Worm (Caenorhabditis elegans) whole organism, early embryonic: ENCODE results near the gene srlf-28.

ENCODE experiments used
- B0310.2 ChIP-seq: sonication (generic microtip); optimal IDR thresholded peaks from 2 replicates; lab custom pipeline; 2016; ENCODE audit warnings: mild to moderate bottlenecking, missing genetic modification characterization, missing compliant biosample characterization
- F13C5.2 ChIP-seq: sonication (generic microtip); optimal IDR thresholded peaks from 2 replicates; lab custom pipeline; 2017; ENCODE audit warnings: mild to moderate bottlenecking, missing genetic modification characterization, inconsistent platforms, missing compliant biosample characterization
- aly-1 ChIP-seq: sonication (generic microtip); optimal IDR thresholded peaks from 2 replicates; lab custom pipeline; 2016; ENCODE audit warnings: missing genetic modification characterization, missing compliant biosample characterization
- ama-1 ChIP-seq: fragments of 150-350 bp; optimal IDR thresholded peaks from 2 replicates; lab custom pipeline; 2014
- ceh-13 ChIP-seq: fragments of 200-800 bp; sonication (Bioruptor generic); optimal IDR thresholded peaks from 2 replicates; lab custom pipeline; 2018; ENCODE audit warnings: mild to moderate bottlenecking, missing genetic modification characterization, missing compliant biosample characterization
- ceh-36 ChIP-seq: sonication (generic microtip); optimal IDR thresholded peaks from 2 replicates; lab custom pipeline; 2016; ENCODE audit warnings: missing genetic modification characterization, inconsistent platforms, missing compliant biosample characterization
- ets-7 ChIP-seq: sonication (generic microtip); optimal IDR thresholded peaks from 2 replicates; lab custom pipeline; 2016; ENCODE audit warnings: missing genotype, missing genetic modification characterization, missing compliant biosample characterization
- flt-1 ChIP-seq: fragments of 200-800 bp; sonication (Bioruptor generic); IDR thresholded peaks from 2 replicates; pipeline ENCODE4 v1.3.6; 2022; ENCODE audit warnings: missing genetic modification characterization, missing compliant biosample characterization
- hmbx-1 ChIP-seq: sonication (generic microtip); optimal IDR thresholded peaks from 2 replicates; lab custom pipeline; 2016; ENCODE audit warnings: mild to moderate bottlenecking, missing genetic modification characterization, missing compliant biosample characterization
- hmg-4 ChIP-seq: fragments of 200-800 bp; sonication (Bioruptor generic); optimal IDR thresholded peaks from 2 replicates; lab custom pipeline; 2018; ENCODE audit warnings: mild to moderate bottlenecking, missing genetic modification characterization, missing compliant biosample characterization
- hnd-1 ChIP-seq: sonication (generic microtip); optimal IDR thresholded peaks from 2 replicates; lab custom pipeline; 2016; ENCODE audit warnings: missing genetic modification characterization, missing compliant biosample characterization
- pes-1 ChIP-seq: fragments of 200-800 bp; sonication (Bioruptor generic); IDR thresholded peaks from 2 replicates; pipeline ENCODE4 v1.3.6; 2022; ENCODE audit warnings: missing genetic modification reagents, missing genetic modification characterization, missing compliant biosample characterization
- scrt-1 ChIP-seq: fragments of 200-800 bp; sonication (Bioruptor generic); IDR thresholded peaks from 2 replicates; pipeline ENCODE4 v1.3.6; 2022; ENCODE audit warnings: missing genetic modification characterization, missing compliant biosample characterization
- sea-1 ChIP-seq: fragments of 200-800 bp; sonication (Bioruptor generic); conservative IDR thresholded peaks from 2 replicates; pipeline ENCODE4 v1.3.6; 2022; ENCODE audit warnings: missing genetic modification characterization, missing compliant biosample characterization
- tbx-11 ChIP-seq: fragments of 200-800 bp; sonication (Bioruptor generic); IDR thresholded peaks from 2 replicates; pipeline ENCODE4 v1.3.6; 2022; ENCODE audit warnings: missing genetic modification characterization, missing compliant biosample characterization
- tbx-37 ChIP-seq: fragments of 200-800 bp; sonication (Bioruptor generic); conservative IDR thresholded peaks from 2 replicates; pipeline ENCODE4 v1.3.6; 2022; ENCODE audit warnings: missing genetic modification reagents, missing genetic modification characterization, missing compliant biosample characterization
- tra-4 ChIP-seq: sonication (generic microtip); optimal IDR thresholded peaks from 2 replicates; lab custom pipeline; 2017; ENCODE audit warnings: missing genetic modification characterization, missing compliant biosample characterization

srlf-28 gene

ce11 chrIV:14356120-14356519, 12.5 kb upstream of the srlf-28 start:
- TF ChIP-seq scrt-1 = no peak
- TF ChIP-seq aly-1 (tag; lab: Kevin White, UChicago) = no peak
- TF ChIP-seq ceh-36 (tag; lab: Kevin White, UChicago) = no peak
- no peak for TF ChIP-seq hmbx-1 (tag; lab: Kevin White, UChicago)
- TF ChIP-seq pes-1 (GFP tag; lab: Robert Waterston, UW) = no peak
- no peak for TF ChIP-seq tbx-11
- TF ChIP-seq sea-1 (GFP tag; lab: Robert Waterston, UW) = no peak
- TF ChIP-seq ets-7 (tag; lab: Kevin White, UChicago) = no peak
- no peak for TF ChIP-seq hnd-1 (tag; lab: Kevin White, UChicago)
- TF ChIP-seq B0310.2 (tag; lab: Kevin White, UChicago) = no peak
- no peak for TF ChIP-seq tbx-37 (GFP tag; lab: Robert Waterston, UW)
- no peak for TF ChIP-seq flt-1 (GFP tag; lab: Robert Waterston, UW)
- no peak for TF ChIP-seq tra-4 (tag; lab: Kevin White, UChicago)
- TF ChIP-seq ceh-13 = no peak
- no peak for TF ChIP-seq ama-1 (lab: Kevin White, UChicago)
- no peak for TF ChIP-seq F13C5.2 (tag; lab: Kevin White, UChicago)
- no peak for TF ChIP-seq hmg-4

DNA sequence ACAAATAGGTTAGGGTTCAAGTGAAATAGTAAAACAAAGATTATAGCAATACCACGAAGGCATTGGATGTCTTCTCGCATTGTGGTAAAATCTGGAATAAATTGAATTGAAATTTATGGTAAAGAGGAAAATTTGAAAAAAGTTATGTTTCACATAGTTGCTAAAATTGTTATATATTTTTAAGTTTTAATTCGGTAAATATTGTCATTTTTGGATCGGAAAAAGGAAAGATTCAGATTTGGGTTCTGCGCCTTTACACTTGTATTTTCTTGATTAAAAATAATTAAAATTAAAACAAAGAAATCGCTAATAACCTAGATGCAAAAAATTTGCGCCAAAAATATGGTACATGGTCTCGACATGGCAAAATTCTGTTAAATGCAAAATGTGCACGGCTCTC, 7.0 kb upstream of the srlf-28 start, which contains the start of gene oac-56:
Gene oac-56, minus strand, starts transcription at position 101 of the 400 bp plus-strand sequence.
- no peak for TF ChIP-seq ceh-36 (tag; lab: Kevin White, UChicago)
- no peak for TF ChIP-seq F13C5.2 (tag; lab: Kevin White, UChicago)
- no peak for TF ChIP-seq sea-1 (GFP tag; lab: Robert Waterston, UW)
- TF ChIP-seq tbx-11 = no peak
- TF ChIP-seq hnd-1 (tag; lab: Kevin White, UChicago) = no peak
- no peak for TF ChIP-seq pes-1 (GFP tag; lab: Robert Waterston, UW)
- no peak for TF ChIP-seq ama-1 (lab: Kevin White, UChicago)
- no peak for TF ChIP-seq ceh-13
- TF ChIP-seq hmbx-1 (tag; lab: Kevin White, UChicago) = no peak

DNA sequence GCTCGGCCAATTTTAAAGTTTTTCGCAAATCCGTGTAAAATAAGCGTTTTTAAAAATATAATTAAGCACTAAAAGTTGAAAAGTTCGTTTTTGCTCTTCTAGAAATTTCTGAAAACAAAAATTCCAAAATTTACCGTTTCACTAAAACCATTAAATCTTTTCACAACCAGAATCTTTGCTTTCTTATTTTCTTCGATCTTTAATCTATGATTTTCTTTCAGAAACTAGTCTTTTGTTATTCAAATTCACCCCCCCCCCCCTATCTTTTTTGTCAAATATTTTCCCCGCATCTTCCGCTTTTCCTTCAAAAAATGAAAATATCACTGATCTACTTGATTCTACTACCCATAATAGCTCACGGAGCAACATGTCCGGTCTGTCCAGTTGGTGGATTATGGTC, 4.0 kb downstream of the srlf-28 start, which contains the start of gene Y67A10A.11:
Gene Y67A10A.11, plus strand, starts transcription at position 301 of the 400 bp plus-strand sequence.
- TF ChIP-seq aly-1 (tag; lab: Kevin White, UChicago) (no peak), ceh-13 (no peak), hnd-1 (tag; lab: Kevin White, UChicago) (no peak), sea-1 (GFP tag; lab: Robert Waterston, UW) (no peak), F13C5.2 (tag; lab: Kevin White, UChicago) (no peak), tra-4 (tag; lab: Kevin White, UChicago) (no peak), pes-1 (GFP tag; lab: Robert Waterston, UW) (no peak), ceh-36 (tag; lab: Kevin White, UChicago) (no peak), B0310.2 (tag; lab: Kevin White, UChicago) (no peak)

ce11 chrIV:14337757-14338156, 5.9 kb downstream of the srlf-28 start, which contains the start of gene Y67A10A.2:
Y67A10A.2 (plus strand) TSS chrIV:14338057.
- TF ChIP-seq hmg-4 (no peak), hnd-1 (tag; lab: Kevin White, UChicago) (no peak), tbx-11 (no peak), aly-1 (tag; lab: Kevin White, UChicago) (no peak), scrt-1 (no peak), tra-4 (tag; lab: Kevin White, UChicago) (no peak), sea-1 (GFP tag; lab: Robert Waterston, UW) (no peak), F13C5.2 (tag; lab: Kevin White, UChicago) (no peak), pes-1 (GFP tag; lab: Robert Waterston, UW) (no peak), ceh-36 (tag; lab: Kevin White, UChicago) (no peak), ceh-13 (no peak), ama-1 (lab: Kevin White, UChicago) (no peak), ets-7 (tag; lab: Kevin White, UChicago) (no peak), hmbx-1 (tag; lab: Kevin White, UChicago) (no peak), flt-1 (GFP tag; lab: Robert Waterston, UW) (no peak), tbx-37 (GFP tag; lab: Robert Waterston, UW) (no peak), B0310.2 (tag; lab: Kevin White, UChicago) (no peak)

DNA sequence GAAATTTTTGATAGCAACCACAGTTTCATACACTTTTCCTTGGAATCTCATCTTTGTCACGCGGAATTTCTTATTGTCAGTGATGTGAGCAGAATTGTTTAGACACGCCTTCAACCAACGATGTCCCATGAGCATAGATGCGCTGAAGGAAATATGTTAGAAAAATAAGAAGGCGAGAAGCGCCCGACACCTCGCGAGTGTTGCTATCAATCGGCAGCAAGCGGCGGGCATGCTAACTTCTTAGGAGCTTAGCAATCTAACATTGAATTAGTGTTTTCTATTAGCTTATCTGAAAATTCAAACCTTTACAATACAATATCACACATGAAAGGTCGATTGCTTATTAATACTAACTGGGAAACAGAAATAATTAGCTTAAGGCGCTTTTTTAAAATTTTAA, 7.9 kb downstream of the srlf-28 start:
- TF ChIP-seq B0310.2 (tag; lab: Kevin White, UChicago) = no peak
- no peak for TF ChIP-seq hnd-1 (tag; lab: Kevin White, UChicago)
- TF ChIP-seq scrt-1 = no peak
- TF ChIP-seq ama-1 (lab: Kevin White, UChicago) = no peak
- no peak for TF ChIP-seq F13C5.2 (tag; lab: Kevin White, UChicago)
- no peak for TF ChIP-seq sea-1 (GFP tag; lab: Robert Waterston, UW)
- TF ChIP-seq flt-1 (GFP tag; lab: Robert Waterston, UW) = no peak

DNA sequence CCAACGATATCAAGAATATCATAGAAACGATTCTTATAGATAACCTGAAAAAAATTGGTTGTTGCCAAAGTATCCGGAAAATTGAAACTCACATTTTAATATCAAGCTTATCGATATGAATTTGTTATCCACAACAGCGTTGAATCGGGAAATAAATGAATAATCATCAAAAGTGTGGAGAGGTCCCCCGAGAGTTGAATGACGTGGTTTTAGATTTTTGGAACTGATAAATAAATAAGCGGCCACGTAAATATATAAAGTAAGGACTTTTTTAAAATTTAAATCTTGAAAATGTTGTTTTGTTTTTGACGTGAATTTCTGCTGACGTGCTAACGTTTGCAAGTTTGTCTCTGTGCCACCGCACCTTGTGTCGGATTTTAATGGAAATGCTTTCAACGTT, 9.3 kb downstream of the srlf-28 start, which contains the start of gene Y67A10A.3:
Gene Y67A10A.3, minus strand, starts transcription at position 101 of the 400 bp plus-strand sequence.
- TF ChIP-seq pes-1 (GFP tag; lab: Robert Waterston, UW) (no peak), hnd-1 (tag; lab: Kevin White, UChicago) (no peak), tbx-37 (GFP tag; lab: Robert Waterston, UW) (no peak), hmg-4 (no peak), F13C5.2 (tag; lab: Kevin White, UChicago) (no peak), flt-1 (GFP tag; lab: Robert Waterston, UW) (no peak), sea-1 (GFP tag; lab: Robert Waterston, UW) (no peak), tra-4 (tag; lab: Kevin White, UChicago) (no peak), ceh-36 (tag; lab: Kevin White, UChicago) (no peak), hmbx-1 (tag; lab: Kevin White, UChicago) (no peak), ets-7 (tag; lab: Kevin White, UChicago) (no peak), ceh-13 (no peak), ama-1 (lab: Kevin White, UChicago) (no peak), scrt-1 (no peak), aly-1 (tag; lab: Kevin White, UChicago) (no peak), tbx-11 (no peak), B0310.2 (tag; lab: Kevin White, UChicago) (no peak)
